Worm (Caenorhabditis elegans) whole organism, mixed stage, embryonic: ENCODE measurements around the gene gcy-20.

Experiments used
- M03D4.4 ChIP-seq: sonication (generic microtip); optimal IDR thresholded peaks from 2 replicates; lab custom pipeline; 2017; ENCODE audit warnings: mild to moderate bottlenecking, missing genetic modification characterization, missing compliant biosample characterization
- blmp-1 ChIP-seq: fragments of 150-350 bp; optimal IDR thresholded peaks from 2 replicates; lab custom pipeline; 2014; ENCODE audit warnings: missing biosample characterization, missing genetic modification characterization
- ceh-39 ChIP-seq: fragments of 150-350 bp; optimal IDR thresholded peaks from 2 replicates; lab custom pipeline; 2014; ENCODE audit warnings: missing biosample characterization, missing genetic modification characterization
- ceh-43 ChIP-seq: fragments of 200-800 bp; sonication (Bioruptor generic); optimal IDR thresholded peaks from 2 replicates; lab custom pipeline; 2018; ENCODE audit warnings: mild to moderate bottlenecking, missing genetic modification characterization, moderate library complexity, missing compliant biosample characterization
- ces-1 ChIP-seq: fragments of 150-350 bp; optimal IDR thresholded peaks from 2 replicates; lab custom pipeline; 2014; ENCODE audit warnings: missing biosample characterization, missing genetic modification reagents, missing genetic modification characterization
- cnd-1 ChIP-seq: fragments of 200-800 bp; sonication (Bioruptor generic); optimal IDR thresholded peaks from 2 replicates; lab custom pipeline; 2018; ENCODE audit warnings: mild to moderate bottlenecking, missing genetic modification characterization, missing compliant biosample characterization
- drap-1 ChIP-seq: fragments of 200-800 bp; sonication (Bioruptor generic); optimal IDR thresholded peaks from 3 replicates; lab custom pipeline; 2018; ENCODE audit warnings: mild to moderate bottlenecking, missing genetic modification characterization, missing compliant biosample characterization
- elt-1 ChIP-seq: sonication (generic microtip); optimal IDR thresholded peaks from 2 replicates; lab custom pipeline; 2017; ENCODE audit warnings: missing genetic modification characterization, mild to moderate bottlenecking, missing compliant biosample characterization, antibody characterized with exemption, moderate library complexity, borderline replicate concordance; ENCODE audit not compliant: insufficient read depth
- elt-3 ChIP-seq: fragments of 150-350 bp; optimal IDR thresholded peaks from 2 replicates; lab custom pipeline; 2014; ENCODE audit warnings: missing biosample characterization, missing genetic modification characterization
- flh-1 ChIP-seq: fragments of 200-800 bp; sonication (Bioruptor generic); optimal IDR thresholded peaks from 2 replicates; lab custom pipeline; 2018; ENCODE audit warnings: mild to moderate bottlenecking, missing genetic modification characterization, moderate library complexity, missing compliant biosample characterization
- ham-2 ChIP-seq: fragments of 200-800 bp; sonication (Bioruptor generic); optimal IDR thresholded peaks from 2 replicates; lab custom pipeline; 2018; ENCODE audit warnings: mild to moderate bottlenecking, missing genetic modification characterization, missing compliant biosample characterization
- hlh-1 ChIP-seq: fragments of 150-350 bp; optimal IDR thresholded peaks from 2 replicates; lab custom pipeline; 2014; ENCODE audit warnings: missing biosample characterization, missing genetic modification reagents, missing genetic modification characterization
- lin-13 ChIP-seq: fragments of 150-350 bp; optimal IDR thresholded peaks from 2 replicates; lab custom pipeline; 2014; ENCODE audit warnings: missing biosample characterization, missing genetic modification characterization
- lin-32 ChIP-seq: fragments of 200-800 bp; sonication (Bioruptor generic); optimal IDR thresholded peaks from 2 replicates; lab custom pipeline; 2018; ENCODE audit warnings: mild to moderate bottlenecking, missing genetic modification characterization, missing compliant biosample characterization
- lsy-2 ChIP-seq: fragments of 150-350 bp; optimal IDR thresholded peaks from 2 replicates; lab custom pipeline; 2014; ENCODE audit warnings: missing biosample characterization, missing genetic modification characterization
- mab-5 ChIP-seq: fragments of 150-350 bp; optimal IDR thresholded peaks from 2 replicates; lab custom pipeline; 2014; ENCODE audit warnings: missing biosample characterization, missing genetic modification characterization
- mls-2 ChIP-seq: sonication (generic microtip); optimal IDR thresholded peaks from 2 replicates; lab custom pipeline; 2016; ENCODE audit warnings: mild to moderate bottlenecking, missing genetic modification characterization, moderate library complexity, missing compliant biosample characterization
- nhr-12 ChIP-seq: fragments of 150-350 bp; optimal IDR thresholded peaks from 2 replicates; lab custom pipeline; 2014; ENCODE audit warnings: missing biosample characterization, missing genetic modification characterization
- nhr-2 ChIP-seq: fragments of 150-350 bp; optimal IDR thresholded peaks from 2 replicates; lab custom pipeline; 2014; ENCODE audit warnings: missing biosample characterization, missing genetic modification characterization
- nhr-237 ChIP-seq: fragments of 150-350 bp; optimal IDR thresholded peaks from 2 replicates; lab custom pipeline; 2014; ENCODE audit warnings: missing biosample characterization, missing genetic modification characterization
- nhr-28 ChIP-seq: fragments of 150-350 bp; optimal IDR thresholded peaks from 2 replicates; lab custom pipeline; 2014; ENCODE audit warnings: missing biosample characterization, missing genetic modification characterization
- nhr-76 ChIP-seq: sonication (generic microtip); optimal IDR thresholded peaks from 2 replicates; lab custom pipeline; 2017; ENCODE audit warnings: missing biosample characterization, missing genetic modification characterization
- pha-4 ChIP-seq: fragments of 150-350 bp; optimal IDR thresholded peaks from 2 replicates; lab custom pipeline; 2018; ENCODE audit warnings: missing biosample characterization, missing genetic modification reagents, missing genetic modification characterization
- snpc-4 ChIP-seq: fragments of 150-350 bp; optimal IDR thresholded peaks from 2 replicates; lab custom pipeline; 2014; ENCODE audit warnings: missing biosample characterization, missing genetic modification characterization
- sptf-1 ChIP-seq: sonication (generic microtip); optimal IDR thresholded peaks from 2 replicates; lab custom pipeline; 2017; ENCODE audit warnings: mild to moderate bottlenecking, missing genetic modification characterization, moderate library complexity, missing compliant biosample characterization
- tbx-8 ChIP-seq: fragments of 200-800 bp; sonication (Bioruptor generic); optimal IDR thresholded peaks from 2 replicates; lab custom pipeline; 2018; ENCODE audit warnings: mild to moderate bottlenecking, missing genetic modification characterization, moderate library complexity, missing compliant biosample characterization
- unc-120 ChIP-seq: sonication (generic microtip); optimal IDR thresholded peaks from 2 replicates; lab custom pipeline; 2017; ENCODE audit warnings: missing genetic modification characterization, missing compliant biosample characterization; ENCODE audit not compliant: poor library complexity, severe bottlenecking
- unc-39 ChIP-seq: fragments of 150-350 bp; optimal IDR thresholded peaks from 2 replicates; lab custom pipeline; 2014; ENCODE audit warnings: missing biosample characterization, missing genetic modification characterization
- unc-62 ChIP-seq: fragments of 150-350 bp; optimal IDR thresholded peaks from 2 replicates; lab custom pipeline; 2014; ENCODE audit warnings: missing biosample characterization, missing genetic modification reagents, missing genetic modification characterization
- ztf-11 ChIP-seq: fragments of 150-350 bp; optimal IDR thresholded peaks from 2 replicates; lab custom pipeline; 2014; ENCODE audit warnings: missing biosample characterization, missing genetic modification characterization

Gene gcy-20

ce11 chrV:16282147-16282546, 28.6 kb upstream of the gcy-20 start, which contains the start of gene F28G4.2:
Gene F28G4.2, minus strand, starts transcription at chrV:16282321.
- TF ChIP-seq elt-1 (tag; lab: Kevin White, UChicago): peak; percentile 63
- TF ChIP-seq mab-5 (tag; lab: Kevin White, UChicago): no peak

- TF ChIP-seq blmp-1 (tag; lab: Kevin White, UChicago) (no peak), elt-3 (tag; lab: Kevin White, UChicago) (no peak), ztf-11 (tag; lab: Kevin White, UChicago) (no peak), nhr-76 (no peak), ham-2 (GFP tag; lab: Kevin White, UChicago) (no peak), drap-1 (no peak), tbx-8 (GFP tag; lab: Kevin White, UChicago) (no peak)
Observed at ce11 chrV:16277918-16278317, 24.3 kb upstream of the gcy-20 start, which contains the start of gene cyp-37B1. Gene cyp-37B1, plus strand, starts transcription at chrV:16278116.

ce11 chrV:16275347-16275746, 21.8 kb upstream of the gcy-20 start, which contains the start of gene pacl-1:
Gene pacl-1, minus strand, starts transcription at chrV:16275447.
- no peak for TF ChIP-seq sptf-1
- TF ChIP-seq unc-39: no peak
- TF ChIP-seq nhr-237 (tag; lab: Kevin White, UChicago): no peak
- no peak for TF ChIP-seq elt-1 (tag; lab: Kevin White, UChicago)
- TF ChIP-seq lsy-2 (tag; lab: Kevin White, UChicago): no peak
- no peak for TF ChIP-seq tbx-8 (GFP tag; lab: Kevin White, UChicago)
- no peak for TF ChIP-seq drap-1
- TF ChIP-seq unc-120 (tag; lab: Kevin White, UChicago): no peak
- TF ChIP-seq ceh-43 (GFP tag; lab: Kevin White, UChicago): no peak
- no peak for TF ChIP-seq snpc-4 (tag; lab: Kevin White, UChicago)
- TF ChIP-seq nhr-2 (tag; lab: Kevin White, UChicago): no peak
- no peak for TF ChIP-seq nhr-12 (tag; lab: Kevin White, UChicago)
- no peak for TF ChIP-seq lin-32 (GFP tag; lab: Kevin White, UChicago)
- TF ChIP-seq unc-62 (GFP tag; lab: Kevin White, UChicago): no peak

ce11 chrV:16271121-16271520, 17.5 kb upstream of the gcy-20 start, which contains the start of gene T13F3.6:
Gene T13F3.6, minus strand, starts transcription at chrV:16271221.
- TF ChIP-seq unc-120 (tag; lab: Kevin White, UChicago) (no peak), nhr-76 (no peak), ceh-39 (tag; lab: Kevin White, UChicago) (no peak), nhr-12 (tag; lab: Kevin White, UChicago) (no peak), nhr-237 (tag; lab: Kevin White, UChicago) (no peak), M03D4.4 (tag; lab: Kevin White, UChicago) (no peak), elt-3 (tag; lab: Kevin White, UChicago) (no peak), ztf-11 (tag; lab: Kevin White, UChicago) (no peak), pha-4 (no peak), lin-32 (GFP tag; lab: Kevin White, UChicago) (no peak), unc-62 (GFP tag; lab: Kevin White, UChicago) (no peak), mls-2 (tag; lab: Kevin White, UChicago) (no peak), mab-5 (tag; lab: Kevin White, UChicago) (no peak), hlh-1 (no peak), nhr-28 (no peak), flh-1 (GFP tag; lab: Kevin White, UChicago) (no peak), tbx-8 (GFP tag; lab: Kevin White, UChicago) (no peak), cnd-1 (tag; lab: Kevin White, UChicago) (no peak), ces-1 (GFP tag; lab: Kevin White, UChicago) (no peak)

- TF ChIP-seq mab-5 (tag; lab: Kevin White, UChicago) (no peak), nhr-2 (tag; lab: Kevin White, UChicago) (no peak), tbx-8 (GFP tag; lab: Kevin White, UChicago) (no peak), ces-1 (GFP tag; lab: Kevin White, UChicago) (no peak), elt-3 (tag; lab: Kevin White, UChicago) (no peak), mls-2 (tag; lab: Kevin White, UChicago) (no peak), ham-2 (GFP tag; lab: Kevin White, UChicago) (no peak), nhr-12 (tag; lab: Kevin White, UChicago) (no peak), nhr-237 (tag; lab: Kevin White, UChicago) (no peak), unc-39 (no peak), lin-32 (GFP tag; lab: Kevin White, UChicago) (no peak), nhr-28 (no peak), unc-62 (GFP tag; lab: Kevin White, UChicago) (no peak), cnd-1 (tag; lab: Kevin White, UChicago) (no peak), lin-13 (tag; lab: Kevin White, UChicago) (no peak)
- TF ChIP-seq, all 35 proteins: peak for 0
Observed at ce11 chrV:16269556-16269955, 16.0 kb upstream of the gcy-20 start, which contains the start of the genes fbxa-2 and T13F3.8. Gene fbxa-2, minus strand, starts transcription at chrV:16269656. Gene T13F3.8, plus strand, starts transcription at chrV:16269800.
